Worm (Caenorhabditis elegans) whole organism, L2 larva: ENCODE results near the gene bath-36.

Experiments used
- R02D3.7 ChIP-seq: fragments of 150-350 bp; optimal IDR thresholded peaks from 2 replicates; lab custom pipeline; 2014; ENCODE audit warnings: missing biosample characterization, missing genetic modification characterization
- ZK546.5 ChIP-seq: sonication (generic microtip); optimal IDR thresholded peaks from 2 replicates; lab custom pipeline; 2017; ENCODE audit warnings: missing biosample characterization, missing genetic modification characterization
- aly-2 ChIP-seq: fragments of 150-350 bp; optimal IDR thresholded peaks from 2 replicates; lab custom pipeline; 2014; ENCODE audit warnings: missing biosample characterization, missing genetic modification characterization
- ama-1 ChIP-seq: fragments of 150-350 bp; optimal IDR thresholded peaks from 2 replicates; lab custom pipeline; 2018; ENCODE audit warnings: inconsistent platforms
- ceh-16 ChIP-seq: fragments of 150-350 bp; optimal IDR thresholded peaks from 2 replicates; lab custom pipeline; 2014; ENCODE audit warnings: missing biosample characterization, missing genetic modification characterization
- crh-2 ChIP-seq: sonication (generic microtip); optimal IDR thresholded peaks from 2 replicates; lab custom pipeline; 2017; ENCODE audit warnings: missing biosample characterization, missing genetic modification characterization
- dmd-4 ChIP-seq: sonication (generic microtip); optimal IDR thresholded peaks from 2 replicates; lab custom pipeline; 2017; ENCODE audit warnings: missing biosample characterization, missing genetic modification characterization
- egl-27 ChIP-seq: sonication (generic microtip); optimal IDR thresholded peaks from 3 replicates; lab custom pipeline; 2017; ENCODE audit warnings: missing biosample characterization, missing genetic modification reagents, missing genetic modification characterization
- elt-3 ChIP-seq: sonication (generic microtip); optimal IDR thresholded peaks from 2 replicates; lab custom pipeline; 2017; ENCODE audit warnings: missing biosample characterization, missing genetic modification characterization
- fos-1 ChIP-seq: fragments of 150-350 bp; optimal IDR thresholded peaks from 2 replicates; lab custom pipeline; 2014; ENCODE audit warnings: missing biosample characterization, missing genetic modification characterization
- gmeb-1 ChIP-seq: fragments of 150-350 bp; optimal IDR thresholded peaks from 2 replicates; lab custom pipeline; 2014; ENCODE audit warnings: missing biosample characterization, missing genetic modification characterization
- lin-13 ChIP-seq: fragments of 150-350 bp; optimal IDR thresholded peaks from 2 replicates; lab custom pipeline; 2014; ENCODE audit warnings: missing biosample characterization, missing genetic modification reagents, missing genetic modification characterization
- lin-39 ChIP-seq: fragments of 150-350 bp; optimal IDR thresholded peaks from 2 replicates; lab custom pipeline; 2014; ENCODE audit warnings: missing biosample characterization, missing genetic modification reagents, missing genetic modification characterization
- lsy-2 ChIP-seq, 2 experiments: fragments of 150-350 bp in 1 of 2; sonication (generic microtip) in 1 of 2; optimal IDR thresholded peaks; 2 replicates each; lab custom pipeline; 2014 to 2017; ENCODE audit warnings: missing biosample characterization in 2 of 2, missing genetic modification characterization in 2 of 2
- mbf-1 ChIP-seq: sonication (generic microtip); optimal IDR thresholded peaks from 2 replicates; lab custom pipeline; 2017; ENCODE audit warnings: missing biosample characterization, missing genetic modification characterization
- nhr-10 ChIP-seq: sonication (generic microtip); optimal IDR thresholded peaks from 2 replicates; lab custom pipeline; 2017; ENCODE audit warnings: missing biosample characterization, missing genetic modification characterization
- nhr-12 ChIP-seq: fragments of 150-350 bp; optimal IDR thresholded peaks from 2 replicates; lab custom pipeline; 2014; ENCODE audit warnings: missing biosample characterization, missing genetic modification characterization
- nhr-129 ChIP-seq: fragments of 150-350 bp; optimal IDR thresholded peaks from 2 replicates; lab custom pipeline; 2014; ENCODE audit warnings: missing biosample characterization, missing genetic modification characterization
- nhr-21 ChIP-seq: fragments of 150-350 bp; optimal IDR thresholded peaks from 2 replicates; lab custom pipeline; 2014; ENCODE audit warnings: missing biosample characterization, missing genetic modification characterization
- nhr-23 ChIP-seq: fragments of 150-350 bp; optimal IDR thresholded peaks from 2 replicates; lab custom pipeline; 2014; ENCODE audit warnings: missing biosample characterization, missing genetic modification reagents, missing genetic modification characterization
- nhr-6 ChIP-seq: fragments of 150-350 bp; optimal IDR thresholded peaks from 2 replicates; lab custom pipeline; 2014; ENCODE audit warnings: missing biosample characterization, missing genetic modification characterization
- peb-1 ChIP-seq: fragments of 150-350 bp; optimal IDR thresholded peaks from 2 replicates; lab custom pipeline; 2014; ENCODE audit warnings: missing biosample characterization, missing genetic modification characterization
- skn-1 ChIP-seq: sonication (generic microtip); optimal IDR thresholded peaks from 2 replicates; lab custom pipeline; 2017; ENCODE audit warnings: missing biosample characterization, missing genetic modification characterization
- sma-3 ChIP-seq: sonication (generic microtip); optimal IDR thresholded peaks from 2 replicates; lab custom pipeline; 2016; ENCODE audit warnings: missing genetic modification reagents, missing genetic modification characterization, missing compliant biosample characterization
- unc-55 ChIP-seq: fragments of 150-350 bp; sonication (generic microtip); optimal IDR thresholded peaks from 3 replicates; lab custom pipeline; 2014; ENCODE audit warnings: missing biosample characterization, missing genetic modification reagents, missing genetic modification characterization
- unc-62 ChIP-seq: fragments of 150-350 bp; optimal IDR thresholded peaks from 2 replicates; lab custom pipeline; 2014; ENCODE audit warnings: missing biosample characterization, missing genetic modification reagents, missing genetic modification characterization
- zag-1 ChIP-seq: fragments of 150-350 bp; optimal IDR thresholded peaks from 2 replicates; lab custom pipeline; 2014; ENCODE audit warnings: missing biosample characterization, missing genetic modification characterization
- ztf-1 ChIP-seq: fragments of 200-800 bp; sonication (Bioruptor generic); conservative IDR thresholded peaks from 2 replicates; pipeline ENCODE4 v1.3.6; 2022; ENCODE audit warnings: missing genetic modification characterization, missing compliant biosample characterization
- ztf-11 ChIP-seq: sonication (generic microtip); optimal IDR thresholded peaks from 2 replicates; lab custom pipeline; 2017; ENCODE audit warnings: missing biosample characterization, missing genetic modification characterization
- ztf-4 ChIP-seq: fragments of 150-350 bp; optimal IDR thresholded peaks from 2 replicates; lab custom pipeline; 2014; ENCODE audit warnings: missing biosample characterization, missing genetic modification characterization

The bath-36 gene

DNA sequence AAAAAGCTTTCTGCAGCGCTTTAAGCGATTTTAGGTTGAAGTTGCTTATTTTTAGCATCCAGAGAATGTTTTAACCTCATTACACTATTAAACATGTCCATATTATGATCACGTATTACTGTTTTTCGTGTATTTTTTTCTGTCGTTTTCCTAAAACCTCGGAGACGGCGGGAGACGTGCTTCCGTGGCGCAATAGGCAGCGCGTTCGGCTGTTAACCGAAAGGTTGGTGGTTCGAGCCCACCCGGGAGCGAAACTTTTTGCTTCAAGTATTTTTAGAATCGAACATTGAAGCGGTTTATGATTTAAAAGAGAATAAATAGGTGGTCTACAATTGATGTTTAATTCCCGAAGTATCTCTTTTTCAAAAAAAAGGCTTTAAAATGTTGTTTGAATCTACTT is 31.2 kb upstream of the bath-36 start:
- TF ChIP-seq sma-3 (GFP tag; lab: Kevin White, UChicago), result peak; percentile 22
- no peak for TF ChIP-seq ztf-1 (GFP tag; lab: Robert Waterston, UW)
- TF ChIP-seq fos-1, result peak; percentile 8
- TF ChIP-seq lsy-2 (tag; optimal IDR thresholded peaks at IDR 0.05; lab: Kevin White, UChicago), result no peak

DNA sequence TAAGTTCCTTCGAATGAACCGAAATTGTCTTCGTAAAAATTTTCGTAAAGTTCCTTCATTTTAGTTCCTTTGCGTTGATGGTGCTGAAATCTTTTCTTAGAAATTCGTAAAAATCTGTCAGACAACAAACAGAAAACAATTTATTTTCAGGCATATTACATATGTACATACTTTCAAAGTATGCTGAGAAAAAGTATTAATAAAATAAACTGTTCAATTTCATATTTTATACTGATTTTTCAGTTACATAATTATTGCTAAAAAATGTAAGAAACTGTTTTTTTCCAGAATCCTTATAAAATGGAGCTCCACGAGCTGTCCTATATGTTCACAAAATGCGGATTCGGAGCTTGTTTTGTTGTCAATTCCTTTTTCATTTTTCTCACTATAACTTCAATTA is 29.0 kb upstream of the bath-36 start, which contains the start of gene str-45:
Gene str-45, plus strand, starts transcription at position 301 of the 400 bp plus-strand sequence.
- TF ChIP-seq ama-1, result no peak
- TF ChIP-seq egl-27 (tag; lab: Kevin White, UChicago), result no peak
- TF ChIP-seq sma-3 (GFP tag; lab: Kevin White, UChicago), result no peak
- no peak for TF ChIP-seq crh-2 (tag; lab: Kevin White, UChicago)
- TF ChIP-seq unc-55 (GFP tag; lab: Kevin White, UChicago), result no peak
- no peak for TF ChIP-seq lin-39 (tag; lab: Kevin White, UChicago)
- no peak for TF ChIP-seq mbf-1 (tag; lab: Kevin White, UChicago)
- no peak for TF ChIP-seq nhr-12 (tag; lab: Kevin White, UChicago)
- no peak for TF ChIP-seq elt-3 (tag; lab: Kevin White, UChicago)
- TF ChIP-seq nhr-10 (tag; lab: Kevin White, UChicago), result no peak
- no peak for TF ChIP-seq dmd-4
- no peak for TF ChIP-seq ZK546.5

DNA sequence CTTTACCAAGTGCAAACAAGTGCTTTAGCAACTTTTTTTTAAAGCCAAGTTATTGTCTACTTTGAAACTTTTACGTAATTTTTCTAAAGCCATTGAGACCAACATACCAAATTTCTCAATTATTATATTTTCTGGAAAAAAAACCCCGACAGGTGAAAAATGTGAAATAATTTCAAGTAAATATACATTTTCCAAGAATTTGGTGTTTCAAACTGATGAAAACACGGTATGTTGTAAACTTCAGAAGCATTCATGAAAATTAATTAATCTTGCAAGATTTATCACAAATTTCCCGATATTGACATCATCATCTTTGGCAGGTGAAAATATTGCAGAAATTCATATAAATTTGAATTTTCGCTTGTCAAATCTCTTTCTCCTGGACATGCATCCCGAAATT is 25.0 kb upstream of the bath-36 start, which contains the start of gene srz-11:
Gene srz-11, plus strand, starts transcription at position 386 of the 400 bp plus-strand sequence.
- no peak for TF ChIP-seq ztf-11 (tag; lab: Kevin White, UChicago)
- no peak for TF ChIP-seq skn-1 (tag; lab: Kevin White, UChicago)
- TF ChIP-seq nhr-6, result no peak
- no peak for TF ChIP-seq zag-1
- no peak for TF ChIP-seq peb-1 (tag; lab: Kevin White, UChicago)
- TF ChIP-seq aly-2 (tag; lab: Kevin White, UChicago), result no peak
- TF ChIP-seq ztf-1 (GFP tag; lab: Robert Waterston, UW), result no peak
- TF ChIP-seq dmd-4, result no peak
- no peak for TF ChIP-seq ama-1

DNA sequence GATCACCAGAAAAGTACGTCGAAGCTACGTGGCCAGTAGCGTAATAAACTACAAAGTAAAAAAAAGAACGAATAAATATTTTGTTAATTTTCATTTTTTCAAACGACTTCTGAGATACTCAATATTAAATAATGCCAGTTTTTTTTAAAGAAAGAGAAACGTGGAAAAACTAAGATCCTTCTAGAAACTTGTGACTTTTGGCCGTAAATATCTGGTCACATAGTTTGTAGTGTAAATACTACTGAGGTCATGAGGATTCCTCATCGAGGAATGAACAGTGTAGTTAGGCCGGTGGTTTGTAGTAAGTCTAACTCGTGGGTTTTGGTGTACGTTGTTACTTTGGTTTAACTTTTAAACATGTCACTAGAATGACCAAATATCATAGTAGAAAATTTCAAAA is 19.7 kb upstream of the bath-36 start:
- peak; percentile 13 for TF ChIP-seq nhr-129 (tag; lab: Kevin White, UChicago)

DNA sequence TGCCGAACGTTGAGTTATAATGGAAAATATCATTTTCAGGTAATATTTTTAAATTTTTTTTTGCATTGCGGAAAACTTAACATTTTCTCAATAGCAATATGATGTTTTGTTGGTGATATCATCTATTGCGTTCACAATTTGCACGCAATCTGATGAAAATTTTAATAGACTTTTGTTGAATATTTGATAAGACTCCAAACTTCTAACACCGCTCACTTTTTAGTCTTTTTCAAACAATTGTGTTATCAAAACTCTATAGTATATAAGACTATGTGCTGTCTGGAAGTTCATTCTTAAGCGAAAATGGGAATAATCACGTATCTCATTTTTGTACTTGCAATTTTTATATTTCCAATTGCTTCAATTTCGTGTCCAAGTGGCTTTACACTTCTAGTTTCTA is 12.2 kb upstream of the bath-36 start, which contains the start of gene clec-47:
Gene clec-47, plus strand, starts transcription at position 301 of the 400 bp plus-strand sequence.
- TF ChIP-seq lin-13 (no peak), unc-62 (no peak), lsy-2 (tag; optimal IDR thresholded peaks at IDR 0.05; lab: Kevin White, UChicago) (no peak), ztf-1 (GFP tag; lab: Robert Waterston, UW) (no peak), sma-3 (GFP tag; lab: Kevin White, UChicago) (no peak), aly-2 (tag; lab: Kevin White, UChicago) (no peak), nhr-10 (tag; lab: Kevin White, UChicago) (no peak), ceh-16 (tag; lab: Kevin White, UChicago) (no peak), egl-27 (tag; lab: Kevin White, UChicago) (no peak), R02D3.7 (tag; lab: Kevin White, UChicago) (no peak), crh-2 (tag; lab: Kevin White, UChicago) (no peak), gmeb-1 (tag; lab: Kevin White, UChicago) (no peak)

DNA sequence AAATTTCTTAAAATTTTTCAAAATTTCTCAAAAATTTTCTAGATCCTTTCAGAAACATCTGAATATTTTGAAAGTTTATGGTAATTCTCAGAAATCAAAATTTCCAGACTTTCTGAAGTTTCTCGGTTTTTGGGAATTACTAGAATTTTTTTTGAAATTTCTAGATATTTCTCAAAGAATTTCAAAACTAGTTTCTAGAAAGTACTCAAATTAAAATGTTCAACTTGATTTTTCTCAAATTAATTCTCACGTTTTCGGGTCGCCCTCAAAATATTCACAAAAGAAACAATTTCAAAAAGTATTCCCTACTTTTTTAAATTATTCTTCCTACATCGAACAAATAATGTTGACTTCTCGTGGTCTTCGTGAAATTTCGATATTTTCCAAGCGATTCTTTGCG is 7.9 kb upstream of the bath-36 start, which contains the start of gene T09F5.10:
Gene T09F5.10, plus strand, starts transcription at position 301 of the 400 bp plus-strand sequence.
- TF ChIP-seq zag-1, result no peak
- no peak for TF ChIP-seq ZK546.5
- TF ChIP-seq nhr-23 (tag; lab: Kevin White, UChicago), result no peak
- no peak for TF ChIP-seq egl-27 (tag; lab: Kevin White, UChicago)

DNA sequence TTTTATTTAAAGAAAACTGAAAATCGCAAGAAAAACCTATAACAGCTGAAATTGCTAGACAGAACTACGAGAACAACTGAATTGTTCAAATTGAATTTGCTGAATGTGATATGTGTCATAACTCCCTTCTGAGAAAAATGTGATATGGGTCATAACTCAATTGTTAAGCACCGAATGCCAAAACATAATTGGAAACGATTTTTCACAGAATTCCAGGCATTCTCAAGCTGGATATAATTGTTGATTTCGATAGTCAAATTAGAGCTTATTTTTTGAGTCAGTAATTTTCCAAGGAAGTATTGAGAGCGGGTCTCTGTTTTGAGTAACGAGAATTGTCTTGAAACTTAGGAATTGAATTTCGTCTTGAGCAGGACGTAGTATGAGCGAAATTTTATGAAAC is 5.8 kb upstream of the bath-36 start:
- TF ChIP-seq nhr-21 (tag; lab: Kevin White, UChicago) (peak; percentile 21), ztf-4 (tag; lab: Kevin White, UChicago) (no peak), lin-39 (tag; lab: Kevin White, UChicago) (no peak)
